Worm (Caenorhabditis elegans) whole organism, dauer: Measurements from ENCODE around the gene srz-78.

Source experiments
- unc-62 ChIP-seq: sonication (generic microtip); optimal IDR thresholded peaks from 2 replicates; lab custom pipeline; 2017; ENCODE audit warnings: missing biosample characterization, missing genetic modification reagents, missing genetic modification characterization

srz-78 gene

ce11 chrIV:3496358-3496757 lies 4.8 kb downstream of the srz-78 start, which contains the start of gene C09G12.17:
Gene C09G12.17, minus strand, starts transcription at chrIV:3496458.
- TF ChIP-seq unc-62 (GFP tag; lab: Kevin White, UChicago): no peak

DNA sequence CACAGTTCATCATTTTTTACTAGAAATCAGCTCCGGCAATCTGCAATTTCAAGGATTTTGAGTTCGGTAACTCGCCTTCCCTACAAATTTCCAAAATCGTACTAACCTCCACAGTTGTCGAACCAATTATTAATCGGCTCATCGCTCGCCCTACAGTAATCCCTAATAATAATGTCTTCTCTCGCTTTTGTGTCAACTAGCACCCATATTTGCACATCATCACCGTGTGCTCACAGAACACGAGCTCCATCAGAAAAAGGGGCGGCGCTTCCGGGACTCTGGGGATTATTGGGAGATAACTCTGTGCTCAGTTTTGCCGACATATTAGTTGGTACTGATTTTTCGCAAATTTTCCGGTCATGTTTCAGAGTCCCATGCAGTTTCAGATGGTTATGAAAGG lies 6.3 kb downstream of the srz-78 start, which contains the start of gene ceh-53:
Gene ceh-53 (plus strand): TSS at position 301 of the 400 bp plus-strand sequence.
- TF ChIP-seq unc-62 (GFP tag; lab: Kevin White, UChicago): no peak

ce11 chrIV:3501981-3502736 lies 10.6 kb downstream of the srz-78 start:
- TF ChIP-seq unc-62 (GFP tag; lab: Kevin White, UChicago): no peak

- no peak for TF ChIP-seq unc-62 (GFP tag; lab: Kevin White, UChicago)
Measured at ce11 chrIV:3504144-3504543, 12.6 kb downstream of the srz-78 start, which contains the start of gene srz-83. Gene srz-83, plus strand, starts transcription at chrIV:3504444.

- no peak for TF ChIP-seq unc-62 (GFP tag; lab: Kevin White, UChicago)
Measured at ce11 chrIV:3505940-3506339, 14.4 kb downstream of the srz-78 start.

DNA sequence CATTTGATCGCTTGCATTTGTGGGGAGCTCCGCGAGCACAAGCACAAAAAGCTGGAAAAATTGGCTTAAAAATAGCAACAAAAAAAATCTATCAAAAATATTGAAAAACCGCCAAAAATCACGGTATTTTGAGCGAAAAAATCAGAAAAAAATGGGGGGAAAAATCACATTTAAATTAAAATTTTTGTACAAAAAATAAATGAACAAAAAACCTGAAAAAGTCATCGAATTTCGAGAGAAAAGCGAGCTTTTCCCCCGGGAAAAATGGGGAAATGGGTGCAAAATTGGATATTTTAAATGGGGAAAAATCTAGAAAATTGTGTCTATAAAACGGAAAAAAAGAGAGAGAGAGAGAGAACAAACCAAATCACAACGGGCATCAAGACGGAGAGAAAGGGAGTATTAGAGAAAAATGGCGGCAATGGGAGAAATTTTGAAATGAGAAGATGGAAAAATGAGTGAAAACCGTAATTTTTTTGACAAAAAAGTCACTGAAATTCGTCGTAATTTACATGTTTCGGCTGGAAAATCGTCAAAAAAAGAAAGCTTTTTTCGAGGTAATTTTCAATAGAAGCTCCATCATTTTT lies 18.0 kb downstream of the srz-78 start, which contains the start of gene ced-10:
Gene ced-10 (minus strand): TSS at position 51 of the 587 bp plus-strand sequence.
- no peak for TF ChIP-seq unc-62 (GFP tag; lab: Kevin White, UChicago)

ce11 chrIV:3514467-3514866 lies 22.9 kb downstream of the srz-78 start, which contains the start of gene tsg-101:
Gene tsg-101, minus strand, starts transcription at chrIV:3514567.
- no peak for TF ChIP-seq unc-62 (GFP tag; lab: Kevin White, UChicago)

ce11 chrIV:3515412-3516046 lies 24.0 kb downstream of the srz-78 start:
- no peak for TF ChIP-seq unc-62 (GFP tag; lab: Kevin White, UChicago)

- no peak for TF ChIP-seq unc-62 (GFP tag; lab: Kevin White, UChicago)
Measured at ce11 chrIV:3516586-3516985, 25.0 kb downstream of the srz-78 start, which contains the start of gene unc-33. Gene unc-33, plus strand, starts transcription at chrIV:3516886.

- no peak for TF ChIP-seq unc-62 (GFP tag; lab: Kevin White, UChicago)
Measured at ce11 chrIV:3517582-3517981, 26.0 kb downstream of the srz-78 start.

- TF ChIP-seq unc-62 (GFP tag; lab: Kevin White, UChicago): no peak
Measured at ce11 chrIV:3519352-3519751, 27.8 kb downstream of the srz-78 start.

DNA sequence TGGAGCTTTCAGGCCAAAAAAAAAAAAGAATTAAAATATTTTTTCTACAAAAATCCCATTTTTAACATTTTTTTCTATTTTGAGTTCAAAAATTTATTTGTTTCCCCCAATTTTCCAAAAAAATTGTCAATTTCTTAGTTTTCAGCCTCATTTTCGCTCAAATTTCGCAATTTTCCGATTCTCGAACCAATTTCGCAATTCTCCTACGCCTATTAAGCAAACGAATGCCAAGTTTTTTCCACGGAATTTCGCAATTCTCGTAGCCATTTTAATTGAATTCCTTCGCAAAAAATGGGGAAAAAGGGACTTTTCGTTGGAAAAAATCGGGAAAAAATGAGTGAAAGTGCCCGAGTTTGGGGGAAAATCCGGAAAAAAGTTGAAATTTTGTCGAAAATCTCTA lies 28.8 kb downstream of the srz-78 start:
- no peak for TF ChIP-seq unc-62 (GFP tag; lab: Kevin White, UChicago)

DNA sequence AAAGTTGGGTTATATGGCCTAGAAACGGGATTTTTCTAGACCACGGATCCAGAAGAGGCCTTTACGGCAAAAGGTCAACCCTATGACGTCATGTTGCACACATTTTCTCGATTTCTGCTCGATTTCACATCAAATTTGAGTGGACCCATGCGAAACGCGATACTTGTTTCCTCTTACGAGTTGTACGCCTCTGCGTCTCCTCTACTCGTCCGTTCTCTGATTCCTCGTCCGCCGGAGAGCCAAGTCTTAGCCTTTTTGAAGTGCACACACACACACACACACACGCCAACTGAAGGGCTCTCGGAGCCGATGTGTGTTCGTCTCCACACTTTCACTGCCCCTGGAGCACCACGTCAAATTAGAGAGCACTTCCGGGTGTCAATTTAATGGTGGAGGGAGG lies 29.4 kb downstream of the srz-78 start:
- TF ChIP-seq unc-62 (GFP tag; lab: Kevin White, UChicago): no peak

ce11 chrIV:3521710-3522109 lies 30.1 kb downstream of the srz-78 start:
- no peak for TF ChIP-seq unc-62 (GFP tag; lab: Kevin White, UChicago)

- no peak for TF ChIP-seq unc-62 (GFP tag; lab: Kevin White, UChicago)
Measured at ce11 chrIV:3523419-3523818, 31.8 kb downstream of the srz-78 start.

DNA sequence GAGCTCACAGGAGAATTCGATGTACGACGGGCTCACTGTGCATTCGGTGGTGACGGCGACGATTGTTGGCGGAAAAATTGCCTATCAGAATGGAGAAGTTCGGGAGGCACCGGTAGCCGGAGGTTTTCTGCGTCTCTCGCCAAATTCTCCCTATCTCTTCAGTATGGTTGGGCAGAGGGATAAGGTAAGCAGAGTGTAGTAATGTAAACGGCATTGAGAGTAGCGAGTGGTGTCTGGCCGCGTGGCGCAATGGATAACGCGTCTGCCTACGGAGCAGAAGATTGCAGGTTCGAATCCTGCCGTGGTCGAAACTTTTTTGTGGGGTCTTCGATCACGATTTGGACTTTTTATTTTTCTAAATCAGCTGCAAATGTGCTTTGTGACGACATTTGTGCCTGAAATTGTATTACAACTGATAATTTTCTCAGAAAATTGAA lies 33.0 kb downstream of the srz-78 start:
- no peak for TF ChIP-seq unc-62 (GFP tag; lab: Kevin White, UChicago)
